Worm (Caenorhabditis elegans): ENCODE data around the gene F26A1.1.

ce11 chrIII:4859039-4859438 is 8.7 kb downstream of the F26A1.1 start, which contains the start of gene C35D10.6:
- TF ChIP-seq W03F9.2 (tag; optimal IDR thresholded peaks at IDR 0.05) (no peak), dao-5 (tag; optimal IDR thresholded peaks at IDR 0.05) (no peak), him-1 (tag; optimal IDR thresholded peaks at IDR 0.05) (no peak)
